Worm (Caenorhabditis elegans): ENCODE measurements around the gene pzf-1.

The pzf-1 gene

ce11 chrV:15928325-15928724 lies at the start of gene pzf-1:
Gene pzf-1 (minus strand): TSS chrV:15928425.
- TF ChIP-seq cog-1 (tag; optimal IDR thresholded peaks at IDR 0.05) (no peak), tab-1 (GFP tag; IDR thresholded peaks at IDR 0.05) (no peak), T22C8.4 (GFP tag; IDR thresholded peaks at IDR 0.05) (no peak), klf-2 (GFP tag; conservative IDR thresholded peaks at IDR 0.05) (no peak), ztf-23 (GFP tag; IDR thresholded peaks at IDR 0.05) (no peak)

DNA sequence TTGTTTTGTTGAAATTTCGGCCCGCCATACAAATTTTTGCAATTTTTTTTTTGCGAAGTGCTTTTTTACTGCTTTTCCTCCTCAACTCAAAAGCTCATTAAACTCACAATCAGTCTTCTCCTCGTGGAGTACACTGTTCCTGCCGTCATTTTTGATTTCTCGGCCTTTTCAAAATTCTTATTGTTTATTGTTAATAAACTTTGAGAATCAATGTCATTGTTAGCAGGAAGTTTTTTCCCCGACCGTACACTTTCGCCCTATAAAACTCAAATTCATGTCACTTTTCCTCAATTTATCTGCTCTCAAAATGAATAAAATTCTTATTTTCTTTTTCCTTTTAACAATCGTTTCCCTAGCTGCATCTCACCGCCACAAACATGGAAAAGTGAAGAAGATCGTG lies 47.6 kb upstream of the pzf-1 start, which contains the start of gene clec-232:
TSS of gene clec-232 (plus strand) at position 301 of the 400 bp plus-strand sequence.
- TF ChIP-seq ref-1 (GFP tag; conservative IDR thresholded peaks at IDR 0.05) (no peak), cog-1 (tag; optimal IDR thresholded peaks at IDR 0.05) (no peak), ztf-23 (GFP tag; IDR thresholded peaks at IDR 0.05) (no peak), T22C8.4 (GFP tag; IDR thresholded peaks at IDR 0.05) (no peak), ztf-29 (GFP tag; IDR thresholded peaks at IDR 0.05) (no peak), med-1 (GFP tag; optimal IDR thresholded peaks at IDR 0.05; ENCODE audit: insufficient read depth) (no peak), flt-1 (GFP tag; IDR thresholded peaks at IDR 0.05) (no peak), tab-1 (GFP tag; IDR thresholded peaks at IDR 0.05) (no peak), klf-2 (GFP tag; conservative IDR thresholded peaks at IDR 0.05) (no peak)

- TF ChIP-seq cog-1 (tag; optimal IDR thresholded peaks at IDR 0.05), result no peak
- TF ChIP-seq T22C8.4 (GFP tag; IDR thresholded peaks at IDR 0.05), result no peak
- no peak for TF ChIP-seq ztf-23 (GFP tag; IDR thresholded peaks at IDR 0.05)
- no peak for TF ChIP-seq med-1 (GFP tag; optimal IDR thresholded peaks at IDR 0.05; ENCODE audit: insufficient read depth)
- no peak for TF ChIP-seq klf-2 (GFP tag; conservative IDR thresholded peaks at IDR 0.05)
- no peak for TF ChIP-seq ztf-29 (GFP tag; IDR thresholded peaks at IDR 0.05)
- TF ChIP-seq ref-1 (GFP tag; conservative IDR thresholded peaks at IDR 0.05), result no peak
- TF ChIP-seq flt-1 (GFP tag; IDR thresholded peaks at IDR 0.05), result no peak
- TF ChIP-seq tab-1 (GFP tag; IDR thresholded peaks at IDR 0.05), result no peak
These were observed 46.6 kb upstream of the pzf-1 start, which contains the start of gene sru-22 for ce11 chrV:15974836-15975235. Gene sru-22 (minus strand): TSS chrV:15974936.

DNA sequence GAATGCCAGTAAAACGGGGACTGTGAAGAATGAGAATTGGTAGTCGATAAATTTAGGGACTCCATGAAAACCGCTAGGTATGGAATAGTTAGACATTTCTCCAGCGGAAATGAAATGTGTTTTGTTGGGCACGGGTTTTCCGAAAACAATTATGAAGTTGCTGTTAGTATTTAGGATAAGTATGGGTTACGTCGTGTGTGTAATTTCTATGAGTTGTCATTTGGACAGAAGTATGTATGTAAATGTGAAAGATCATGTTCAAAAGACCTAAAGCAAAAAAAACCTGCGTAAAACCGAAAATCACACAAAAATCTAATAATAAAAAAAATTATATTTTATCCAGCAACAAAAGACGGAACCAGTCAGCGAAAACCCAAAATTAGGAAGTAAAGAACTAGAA lies 44.3 kb upstream of the pzf-1 start, which contains the start of gene sru-23:
TSS of gene sru-23 (minus strand) at position 101 of the 400 bp plus-strand sequence.
- TF ChIP-seq klf-2 (GFP tag; conservative IDR thresholded peaks at IDR 0.05), result no peak
- TF ChIP-seq T22C8.4 (GFP tag; IDR thresholded peaks at IDR 0.05), result no peak
- no peak for TF ChIP-seq ztf-29 (GFP tag; IDR thresholded peaks at IDR 0.05)
- TF ChIP-seq tab-1 (GFP tag; IDR thresholded peaks at IDR 0.05), result no peak
- TF ChIP-seq ref-1 (GFP tag; conservative IDR thresholded peaks at IDR 0.05), result no peak
- TF ChIP-seq ztf-23 (GFP tag; IDR thresholded peaks at IDR 0.05), result no peak
- TF ChIP-seq flt-1 (GFP tag; IDR thresholded peaks at IDR 0.05), result no peak
- TF ChIP-seq med-1 (GFP tag; optimal IDR thresholded peaks at IDR 0.05; ENCODE audit: insufficient read depth), result no peak
- no peak for TF ChIP-seq cog-1 (tag; optimal IDR thresholded peaks at IDR 0.05)

- TF ChIP-seq med-1 (GFP tag; optimal IDR thresholded peaks at IDR 0.05; ENCODE audit: insufficient read depth) (no peak), tab-1 (GFP tag; IDR thresholded peaks at IDR 0.05) (no peak), flt-1 (GFP tag; IDR thresholded peaks at IDR 0.05) (no peak), cog-1 (tag; optimal IDR thresholded peaks at IDR 0.05) (no peak), ref-1 (GFP tag; conservative IDR thresholded peaks at IDR 0.05) (no peak), ztf-29 (GFP tag; IDR thresholded peaks at IDR 0.05) (no peak), ztf-23 (GFP tag; IDR thresholded peaks at IDR 0.05) (no peak), klf-2 (GFP tag; conservative IDR thresholded peaks at IDR 0.05) (no peak), T22C8.4 (GFP tag; IDR thresholded peaks at IDR 0.05) (no peak)
These were observed 42.6 kb upstream of the pzf-1 start for ce11 chrV:15970820-15971219.

DNA sequence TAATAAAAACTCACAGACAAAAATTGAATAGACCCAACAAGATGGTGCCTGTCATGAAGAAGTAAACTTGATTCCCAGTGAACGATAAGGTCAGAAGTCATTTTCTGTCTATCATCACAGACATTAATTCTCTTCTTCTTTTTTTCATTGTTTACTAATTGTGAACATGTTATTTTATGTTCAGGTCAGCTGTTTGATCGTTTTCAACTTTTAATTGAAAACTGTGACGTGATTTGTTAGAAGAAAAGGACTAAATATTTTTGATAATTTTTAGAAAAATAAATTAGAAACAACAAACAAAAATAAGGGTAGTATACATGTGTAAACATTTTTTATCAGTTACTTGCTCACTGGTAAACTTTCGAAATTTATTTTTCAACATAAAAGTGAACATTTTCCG lies 41.4 kb upstream of the pzf-1 start, which contains the start of gene F36G9.7:
TSS of gene F36G9.7 (minus strand) at position 101 of the 400 bp plus-strand sequence.
- TF ChIP-seq med-1 (GFP tag; optimal IDR thresholded peaks at IDR 0.05; ENCODE audit: insufficient read depth) (no peak), T22C8.4 (GFP tag; IDR thresholded peaks at IDR 0.05) (no peak), cog-1 (tag; optimal IDR thresholded peaks at IDR 0.05) (no peak), flt-1 (GFP tag; IDR thresholded peaks at IDR 0.05) (no peak), klf-2 (GFP tag; conservative IDR thresholded peaks at IDR 0.05) (no peak), ztf-23 (GFP tag; IDR thresholded peaks at IDR 0.05) (no peak), tab-1 (GFP tag; IDR thresholded peaks at IDR 0.05) (no peak), ref-1 (GFP tag; conservative IDR thresholded peaks at IDR 0.05) (no peak), ztf-29 (GFP tag; IDR thresholded peaks at IDR 0.05) (no peak)

ce11 chrV:15967542-15967941 lies 39.3 kb upstream of the pzf-1 start, which contains the start of gene sri-1:
Gene sri-1 (minus strand): TSS chrV:15967642.
- TF ChIP-seq flt-1 (GFP tag; IDR thresholded peaks at IDR 0.05), result no peak
- no peak for TF ChIP-seq cog-1 (tag; optimal IDR thresholded peaks at IDR 0.05)
- TF ChIP-seq tab-1 (GFP tag; IDR thresholded peaks at IDR 0.05), result no peak
- no peak for TF ChIP-seq med-1 (GFP tag; optimal IDR thresholded peaks at IDR 0.05; ENCODE audit: insufficient read depth)

ce11 chrV:15965114-15965513 lies 36.9 kb upstream of the pzf-1 start, which contains the start of gene sri-2:
Gene sri-2 (minus strand): TSS chrV:15965214.
- TF ChIP-seq cog-1 (tag; optimal IDR thresholded peaks at IDR 0.05), result no peak
- no peak for TF ChIP-seq flt-1 (GFP tag; IDR thresholded peaks at IDR 0.05)
- no peak for TF ChIP-seq T22C8.4 (GFP tag; IDR thresholded peaks at IDR 0.05)
- TF ChIP-seq ztf-29 (GFP tag; IDR thresholded peaks at IDR 0.05), result no peak
- no peak for TF ChIP-seq klf-2 (GFP tag; conservative IDR thresholded peaks at IDR 0.05)
- no peak for TF ChIP-seq med-1 (GFP tag; optimal IDR thresholded peaks at IDR 0.05; ENCODE audit: insufficient read depth)
- TF ChIP-seq tab-1 (GFP tag; IDR thresholded peaks at IDR 0.05), result no peak
- no peak for TF ChIP-seq ref-1 (GFP tag; conservative IDR thresholded peaks at IDR 0.05)
- no peak for TF ChIP-seq ztf-23 (GFP tag; IDR thresholded peaks at IDR 0.05)

DNA sequence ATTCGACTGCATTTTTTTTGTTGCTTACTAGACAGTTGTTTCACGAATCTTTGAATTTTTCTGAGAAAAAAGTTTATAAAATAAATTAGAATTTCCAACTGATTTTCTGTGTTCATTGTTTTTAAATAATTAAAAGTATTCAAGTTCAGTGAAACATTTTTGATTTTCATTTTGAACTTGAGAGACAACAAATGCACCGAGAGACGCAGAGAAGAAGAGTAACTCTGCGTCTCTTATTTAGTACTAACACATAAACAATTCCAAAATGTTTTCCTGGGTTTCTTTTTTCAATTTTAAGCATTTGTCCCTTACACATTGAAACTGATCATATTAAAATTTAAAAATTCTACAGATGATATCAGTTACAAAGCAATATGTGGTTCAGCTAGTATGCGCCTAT lies 31.2 kb upstream of the pzf-1 start:
- TF ChIP-seq med-1 (GFP tag; optimal IDR thresholded peaks at IDR 0.05; ENCODE audit: insufficient read depth) (no peak), klf-2 (GFP tag; conservative IDR thresholded peaks at IDR 0.05) (no peak), cog-1 (tag; optimal IDR thresholded peaks at IDR 0.05) (no peak), tab-1 (GFP tag; IDR thresholded peaks at IDR 0.05) (no peak), ztf-29 (GFP tag; IDR thresholded peaks at IDR 0.05) (no peak), ztf-23 (GFP tag; IDR thresholded peaks at IDR 0.05) (no peak), flt-1 (GFP tag; IDR thresholded peaks at IDR 0.05) (no peak), T22C8.4 (GFP tag; IDR thresholded peaks at IDR 0.05) (no peak), ref-1 (GFP tag; conservative IDR thresholded peaks at IDR 0.05) (no peak)

DNA sequence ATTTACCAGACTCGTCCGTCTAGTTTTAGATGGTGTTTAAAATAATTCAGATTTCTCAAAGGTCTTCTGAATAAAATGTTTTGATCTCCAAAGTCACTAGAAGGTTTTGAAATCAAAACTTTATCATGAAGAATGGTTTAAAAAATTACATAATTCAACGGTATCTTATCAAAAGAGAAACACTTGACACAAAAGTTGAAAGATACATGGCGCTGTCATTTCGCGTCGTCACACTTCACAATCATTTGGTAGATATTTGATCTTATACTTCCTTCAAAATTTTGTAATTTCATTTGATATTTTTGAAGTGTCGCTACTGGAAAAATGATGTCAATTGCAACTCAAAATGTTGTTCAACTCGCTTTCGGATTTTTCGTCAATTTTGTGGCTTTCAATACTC lies 28.9 kb upstream of the pzf-1 start, which contains the start of gene F36G9.3:
TSS of gene F36G9.3 (plus strand) at position 301 of the 400 bp plus-strand sequence.
- TF ChIP-seq T22C8.4 (GFP tag; IDR thresholded peaks at IDR 0.05) (no peak), flt-1 (GFP tag; IDR thresholded peaks at IDR 0.05) (no peak), cog-1 (tag; optimal IDR thresholded peaks at IDR 0.05) (no peak), klf-2 (GFP tag; conservative IDR thresholded peaks at IDR 0.05) (no peak), ztf-29 (GFP tag; IDR thresholded peaks at IDR 0.05) (no peak), tab-1 (GFP tag; IDR thresholded peaks at IDR 0.05) (no peak), ztf-23 (GFP tag; IDR thresholded peaks at IDR 0.05) (no peak), ref-1 (GFP tag; conservative IDR thresholded peaks at IDR 0.05) (no peak), med-1 (GFP tag; optimal IDR thresholded peaks at IDR 0.05; ENCODE audit: insufficient read depth) (no peak)
